Fruit fly (Drosophila melanogaster) whole organism, pupa: Measurements from ENCODE around the gene CG4496.

ENCODE experiments used
- CG12605 ChIP-seq: fragments of 200-800 bp; sonication (Bioruptor generic); IDR thresholded peaks from 2 replicates; pipeline ENCODE4 v1.3.6; 2022; ENCODE audit warnings: missing biosample characterization, missing genetic modification characterization
- CG13204 ChIP-seq: fragments of 200-800 bp; sonication (Bioruptor generic); optimal IDR thresholded peaks from 2 replicates; lab custom pipeline; 2018; ENCODE audit warnings: missing biosample characterization, mild to moderate bottlenecking, missing genetic modification characterization, moderate library complexity
- CG17806 ChIP-seq: fragments of 200-800 bp; sonication (Bioruptor generic); optimal IDR thresholded peaks from 2 replicates; lab custom pipeline; 2018; ENCODE audit warnings: missing biosample characterization, mild to moderate bottlenecking, missing genetic modification characterization, moderate library complexity
- CG32121 ChIP-seq: fragments of 200-800 bp; sonication (Bioruptor generic); IDR thresholded peaks from 2 replicates; pipeline ENCODE4 v1.3.6; 2022; ENCODE audit warnings: missing biosample characterization, missing genetic modification characterization
- CG4496 ChIP-seq: fragments of 200-800 bp; sonication (Bioruptor generic); IDR thresholded peaks from 3 replicates; pipeline ENCODE4 v1.3.6; 2022; ENCODE audit warnings: missing biosample characterization, missing genetic modification characterization
- CG8159 ChIP-seq: fragments of 200-800 bp; sonication (Bioruptor generic); optimal IDR thresholded peaks from 3 replicates; lab custom pipeline; 2018; ENCODE audit warnings: missing biosample characterization, mild to moderate bottlenecking, missing genetic modification characterization, moderate library complexity
- CG8301 ChIP-seq: fragments of 200-800 bp; sonication (Bioruptor generic); optimal IDR thresholded peaks from 2 replicates; lab custom pipeline; 2018; ENCODE audit warnings: missing biosample characterization, mild to moderate bottlenecking, missing genetic modification characterization
- CG9948 ChIP-seq: fragments of 200-800 bp; sonication (Bioruptor generic); optimal IDR thresholded peaks from 2 replicates; lab custom pipeline; 2018; ENCODE audit warnings: missing biosample characterization, mild to moderate bottlenecking, missing genetic modification characterization, moderate library complexity
- D1 ChIP-seq: fragments of 200-800 bp; sonication (Bioruptor generic); optimal IDR thresholded peaks from 2 replicates; lab custom pipeline; 2018; ENCODE audit warnings: missing biosample characterization, mild to moderate bottlenecking, missing genetic modification characterization, moderate library complexity
- EcR ChIP-seq: fragments of 200-800 bp; sonication (Bioruptor generic); optimal IDR thresholded peaks from 3 replicates; lab custom pipeline; 2019; ENCODE audit warnings: missing biosample characterization, missing genetic modification characterization, mild to moderate bottlenecking, moderate library complexity, missing genetic modification reagents
- Ets98B ChIP-seq: fragments of 200-800 bp; sonication (Bioruptor generic); IDR thresholded peaks from 2 replicates; pipeline ENCODE4 v1.3.6; 2022; ENCODE audit warnings: missing biosample characterization, missing genetic modification characterization
- Pif1B ChIP-seq: fragments of 200-800 bp; sonication (Bioruptor generic); optimal IDR thresholded peaks from 3 replicates; lab custom pipeline; 2016; ENCODE audit warnings: missing biosample characterization, missing genetic modification characterization

DNA sequence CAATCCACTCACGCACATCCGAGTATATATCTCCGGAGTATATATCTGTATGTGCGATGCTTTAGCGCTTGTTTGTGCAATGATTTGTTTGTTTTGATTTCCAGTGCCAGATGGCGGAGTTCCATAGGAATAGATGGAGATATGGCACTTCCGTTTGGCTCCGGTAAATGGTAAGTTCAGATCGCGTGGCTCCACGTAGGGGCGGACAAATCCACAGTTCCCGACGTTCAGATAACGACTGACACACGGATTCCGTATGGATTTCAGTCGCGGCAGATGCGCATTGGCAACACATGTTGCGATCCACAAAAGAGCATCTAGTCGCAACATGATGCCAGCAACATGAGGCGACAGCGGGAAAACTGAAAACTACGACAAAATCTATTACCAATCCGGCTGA is 32.4 kb downstream of the CG4496 start, which contains the start of gene Pvf3:
- TF ChIP-seq CG4496 (GFP tag; lab: Robert Waterston, UW) (peak; percentile 64), D1 (tag; lab: Kevin White, UChicago) (no peak), CG13204 (GFP tag; lab: Kevin White, UChicago) (no peak), CG32121 (GFP tag; lab: Robert Waterston, UW) (no peak), CG12605 (no peak), CG8301 (no peak), Ets98B (no peak), Pif1B (GFP tag; lab: Kevin White, UChicago) (no peak), CG8159 (tag; lab: Kevin White, UChicago) (no peak), CG17806 (no peak), EcR (GFP tag; lab: Kevin White, UChicago) (no peak), CG9948 (tag; lab: Kevin White, UChicago) (no peak)
